Fruit fly (Drosophila melanogaster) whole organism, embryonic: Measurements from ENCODE around the gene CG33124.

Source experiments
- B-H2 ChIP-seq: fragments of 200-800 bp; sonication (Bioruptor generic); optimal IDR thresholded peaks from 2 replicates; lab custom pipeline; 2018; ENCODE audit warnings: missing biosample characterization, mild to moderate bottlenecking, missing genetic modification characterization
- CG10267 ChIP-seq: fragments of 200-800 bp; sonication (Bioruptor generic); optimal IDR thresholded peaks from 2 replicates; lab custom pipeline; 2018; ENCODE audit warnings: missing biosample characterization, mild to moderate bottlenecking, missing genetic modification characterization, moderate library complexity
- CG10274 ChIP-seq: fragments of 200-800 bp; sonication (Bioruptor generic); optimal IDR thresholded peaks from 3 replicates; lab custom pipeline; 2017; ENCODE audit warnings: missing biosample characterization, mild to moderate bottlenecking, missing genetic modification characterization
- CG11696 ChIP-seq: fragments of 200-800 bp; sonication (Bioruptor generic); IDR thresholded peaks from 2 replicates; pipeline ENCODE4 v1.3.6; 2022; ENCODE audit warnings: missing biosample characterization, missing genetic modification characterization
- CG13775 ChIP-seq: fragments of 200-800 bp; sonication (Bioruptor generic); optimal IDR thresholded peaks from 3 replicates; lab custom pipeline; 2017; ENCODE audit warnings: missing biosample characterization, mild to moderate bottlenecking, missing genetic modification characterization
- CG14441 ChIP-seq: fragments of 200-800 bp; sonication (Bioruptor generic); IDR thresholded peaks from 2 replicates; pipeline ENCODE4 v1.3.6; 2022; ENCODE audit warnings: missing biosample characterization, missing genetic modification characterization
- CG15269 ChIP-seq: fragments of 200-800 bp; sonication (Bioruptor generic); optimal IDR thresholded peaks from 2 replicates; lab custom pipeline; 2018; ENCODE audit warnings: missing biosample characterization, mild to moderate bottlenecking, missing genetic modification characterization, moderate library complexity
- CG15696 ChIP-seq: fragments of 200-800 bp; sonication (Bioruptor generic); optimal IDR thresholded peaks from 2 replicates; lab custom pipeline; 2019; ENCODE audit warnings: missing biosample characterization, mild to moderate bottlenecking, missing genetic modification characterization, moderate library complexity
- CG17802 ChIP-seq: fragments of 200-800 bp; sonication (Bioruptor generic); optimal IDR thresholded peaks from 2 replicates; lab custom pipeline; 2018; ENCODE audit warnings: missing biosample characterization, mild to moderate bottlenecking, missing genetic modification characterization, moderate library complexity
- CG17912 ChIP-seq: fragments of 200-800 bp; sonication (Bioruptor generic); optimal IDR thresholded peaks from 2 replicates; lab custom pipeline; 2018; ENCODE audit warnings: missing biosample characterization, mild to moderate bottlenecking, missing genetic modification characterization
- CG18476 ChIP-seq: fragments of 200-800 bp; sonication (Bioruptor generic); optimal IDR thresholded peaks from 2 replicates; lab custom pipeline; 2016; ENCODE audit warnings: missing biosample characterization, mild to moderate bottlenecking, missing genetic modification characterization
- CG18619 ChIP-seq: fragments of 200-800 bp; sonication (Bioruptor generic); optimal IDR thresholded peaks from 3 replicates; lab custom pipeline; 2017; ENCODE audit warnings: missing biosample characterization, mild to moderate bottlenecking, missing genetic modification characterization
- CG2202 ChIP-seq: fragments of 200-800 bp; sonication (Bioruptor generic); optimal IDR thresholded peaks from 2 replicates; lab custom pipeline; 2018; ENCODE audit warnings: missing biosample characterization, mild to moderate bottlenecking, missing genetic modification characterization
- CG2889 ChIP-seq: fragments of 200-800 bp; sonication (Bioruptor generic); IDR thresholded peaks from 3 replicates; pipeline ENCODE4 v1.3.6; 2022; ENCODE audit warnings: missing biosample characterization, missing genetic modification characterization
- CG3163 ChIP-seq: fragments of 200-800 bp; sonication (Bioruptor generic); optimal IDR thresholded peaks from 3 replicates; lab custom pipeline; 2016; ENCODE audit warnings: missing biosample characterization, missing genetic modification characterization
- CG3281 ChIP-seq: fragments of 200-800 bp; sonication (Bioruptor generic); optimal IDR thresholded peaks from 3 replicates; lab custom pipeline; 2017; ENCODE audit warnings: missing biosample characterization, mild to moderate bottlenecking, missing genetic modification characterization
- CG3838 ChIP-seq: fragments of 200-800 bp; sonication (Bioruptor generic); optimal IDR thresholded peaks from 3 replicates; lab custom pipeline; 2016; ENCODE audit warnings: missing biosample characterization, missing genetic modification characterization
- CG4707 ChIP-seq: fragments of 200-800 bp; sonication (Bioruptor generic); optimal IDR thresholded peaks from 2 replicates; lab custom pipeline; 2018; ENCODE audit warnings: missing biosample characterization, mild to moderate bottlenecking, missing genetic modification characterization, moderate library complexity
- CG5180 ChIP-seq: fragments of 200-800 bp; sonication (Bioruptor generic); optimal IDR thresholded peaks from 3 replicates; lab custom pipeline; 2017; ENCODE audit warnings: missing biosample characterization, missing genetic modification characterization, mild to moderate bottlenecking, moderate library complexity, missing genetic modification reagents
- CG7786 ChIP-seq: fragments of 200-800 bp; sonication (Bioruptor generic); optimal IDR thresholded peaks from 2 replicates; lab custom pipeline; 2016; ENCODE audit warnings: missing biosample characterization, missing genetic modification characterization
- CG7839 ChIP-seq: fragments of 200-800 bp; sonication (Bioruptor generic); optimal IDR thresholded peaks from 3 replicates; lab custom pipeline; 2018; ENCODE audit warnings: missing biosample characterization, mild to moderate bottlenecking, missing genetic modification characterization, moderate library complexity
- CrebB ChIP-seq: fragments of 200-800 bp; sonication (Bioruptor generic); optimal IDR thresholded peaks from 3 replicates; lab custom pipeline; 2018; ENCODE audit warnings: missing biosample characterization, mild to moderate bottlenecking, missing genetic modification characterization
- Eip74EF ChIP-seq, 2 experiments: fragments of 200-800 bp in 1 of 2; fragments of >200 bp in 1 of 2; sonication (Bioruptor generic) in 1 of 2; optimal IDR thresholded peaks; 2 replicates each; lab custom pipeline; 2017 to 2019; ENCODE audit warnings: missing biosample characterization in 2 of 2, missing genetic modification characterization in 2 of 2, mild to moderate bottlenecking in 1 of 2, moderate library complexity in 1 of 2
- Lim3 ChIP-seq: fragments of 200-800 bp; sonication (Bioruptor generic); IDR thresholded peaks from 2 replicates; pipeline ENCODE4 v1.3.6; 2022; ENCODE audit warnings: missing biosample characterization, missing genetic modification characterization
- Lpt ChIP-seq: fragments of >200 bp; optimal IDR thresholded peaks from 2 replicates; lab custom pipeline; 2018; ENCODE audit warnings: missing biosample characterization, missing genetic modification characterization
- Mad ChIP-seq: fragments of 200-800 bp; sonication (Bioruptor generic); optimal IDR thresholded peaks from 2 replicates; lab custom pipeline; 2016; ENCODE audit warnings: missing biosample characterization, missing genetic modification characterization
- NK7.1 ChIP-seq: fragments of 200-800 bp; sonication (Bioruptor generic); optimal IDR thresholded peaks from 3 replicates; lab custom pipeline; 2016; ENCODE audit warnings: missing biosample characterization, missing genetic modification characterization
- Sox100B ChIP-seq: fragments of 200-800 bp; sonication (Bioruptor generic); optimal IDR thresholded peaks from 3 replicates; lab custom pipeline; 2018; ENCODE audit warnings: missing biosample characterization, mild to moderate bottlenecking, missing genetic modification characterization
- Xrp1 ChIP-seq: fragments of 200-800 bp; sonication (Bioruptor generic); IDR thresholded peaks from 2 replicates; pipeline ENCODE4 v1.3.6; 2022; ENCODE audit warnings: missing biosample characterization, missing genetic modification characterization
- cas ChIP-seq: fragments of 200-800 bp; sonication (Bioruptor generic); IDR thresholded peaks from 2 replicates; pipeline ENCODE4 v1.3.6; 2022; ENCODE audit warnings: missing biosample characterization, missing genetic modification characterization
- cg ChIP-seq: fragments of 200-800 bp; sonication (Bioruptor generic); optimal IDR thresholded peaks from 3 replicates; lab custom pipeline; 2019; ENCODE audit warnings: missing biosample characterization, mild to moderate bottlenecking, missing genetic modification characterization, moderate library complexity
- cwo ChIP-seq: fragments of 200-800 bp; sonication (Bioruptor generic); optimal IDR thresholded peaks from 3 replicates; lab custom pipeline; 2017; ENCODE audit warnings: missing biosample characterization, missing genetic modification characterization, mild to moderate bottlenecking, moderate library complexity, missing genetic modification reagents
- emc ChIP-seq: fragments of 200-800 bp; sonication (Bioruptor generic); optimal IDR thresholded peaks from 2 replicates; lab custom pipeline; 2016; ENCODE audit warnings: missing biosample characterization, missing genetic modification characterization
- fd3F ChIP-seq: fragments of 200-800 bp; sonication (Bioruptor generic); optimal IDR thresholded peaks from 2 replicates; lab custom pipeline; 2018; ENCODE audit warnings: missing biosample characterization, mild to moderate bottlenecking, missing genetic modification characterization, moderate library complexity
- ftz-f1 ChIP-seq: fragments of 200-800 bp; sonication (Bioruptor generic); optimal IDR thresholded peaks from 2 replicates; lab custom pipeline; 2016; ENCODE audit warnings: missing biosample characterization, missing genetic modification characterization
- hb ChIP-seq: fragments of 200-800 bp; sonication (Bioruptor generic); IDR thresholded peaks from 3 replicates; pipeline ENCODE4 v1.3.6; 2022; ENCODE audit warnings: missing biosample characterization, missing genetic modification characterization; ENCODE audit not compliant: partially characterized antibody
- jumu ChIP-seq: fragments of 200-800 bp; sonication (Bioruptor generic); optimal IDR thresholded peaks from 3 replicates; lab custom pipeline; 2016; ENCODE audit warnings: missing biosample characterization, missing genetic modification characterization
- ken ChIP-seq: fragments of 200-800 bp; sonication (Bioruptor generic); IDR thresholded peaks from 3 replicates; pipeline ENCODE4 v1.3.6; 2022; ENCODE audit warnings: missing biosample characterization, missing genetic modification characterization
- nerfin-1 ChIP-seq: fragments of 200-800 bp; sonication (Bioruptor generic); optimal IDR thresholded peaks from 3 replicates; lab custom pipeline; 2019; ENCODE audit warnings: missing biosample characterization, mild to moderate bottlenecking, missing genetic modification characterization, moderate library complexity
- odd ChIP-seq: fragments of 200-800 bp; sonication (Bioruptor generic); optimal IDR thresholded peaks from 2 replicates; lab custom pipeline; 2017; ENCODE audit warnings: missing biosample characterization, mild to moderate bottlenecking, missing genetic modification characterization
- scrt ChIP-seq: fragments of 200-800 bp; sonication (Bioruptor generic); optimal IDR thresholded peaks from 2 replicates; lab custom pipeline; 2018; ENCODE audit warnings: missing biosample characterization, mild to moderate bottlenecking, missing genetic modification characterization, moderate library complexity
- sd ChIP-seq: fragments of 200-800 bp; sonication (Bioruptor generic); optimal IDR thresholded peaks from 3 replicates; lab custom pipeline; 2018; ENCODE audit warnings: missing biosample characterization, mild to moderate bottlenecking, missing genetic modification characterization, moderate library complexity
- seq ChIP-seq: fragments of 200-800 bp; sonication (Bioruptor generic); IDR thresholded peaks from 2 replicates; pipeline ENCODE4 v1.3.6; 2022; ENCODE audit warnings: missing biosample characterization, missing genetic modification characterization
- sima ChIP-seq: fragments of 200-800 bp; sonication (Bioruptor generic); optimal IDR thresholded peaks from 2 replicates; lab custom pipeline; 2016; ENCODE audit warnings: missing biosample characterization, missing genetic modification characterization
- so ChIP-seq: fragments of 200-800 bp; sonication (Bioruptor generic); IDR thresholded peaks from 3 replicates; pipeline ENCODE4 v1.3.6; 2022; ENCODE audit warnings: missing biosample characterization, missing genetic modification characterization
- sr ChIP-seq: fragments of 200-800 bp; sonication (Bioruptor generic); IDR thresholded peaks from 3 replicates; pipeline ENCODE4 v1.3.6; 2022; ENCODE audit warnings: missing biosample characterization, missing genetic modification characterization
- tap ChIP-seq: fragments of 200-800 bp; optimal IDR thresholded peaks from 3 replicates; lab custom pipeline; 2019; ENCODE audit warnings: missing biosample characterization, mild to moderate bottlenecking, missing genetic modification characterization, moderate library complexity
- tin ChIP-seq: fragments of 200-800 bp; sonication (Bioruptor generic); optimal IDR thresholded peaks from 3 replicates; lab custom pipeline; 2016; ENCODE audit warnings: missing biosample characterization, missing genetic modification characterization
- vfl ChIP-seq: fragments of 200-800 bp; sonication (Bioruptor generic); optimal IDR thresholded peaks from 2 replicates; lab custom pipeline; 2016; ENCODE audit warnings: missing biosample characterization, missing genetic modification characterization

Gene CG33124

dm6 chr2L:2196590-2197474, 12.1 kb downstream of the CG33124 start (continued):
- TF ChIP-seq sd (tag; lab: Kevin White, UChicago) (peak; percentile 97), CG7786 (GFP tag; lab: Kevin White, UChicago) (peak; percentile 27), tap (tag; lab: Kevin White, UChicago) (no peak), CG17802 (tag; lab: Kevin White, UChicago) (no peak), jumu (GFP tag; lab: Kevin White, UChicago) (no peak), CG18476 (GFP tag; lab: Kevin White, UChicago) (peak; percentile 15), CG3163 (GFP tag; lab: Kevin White, UChicago) (peak; percentile 9), CG15696 (tag; lab: Kevin White, UChicago) (peak; percentile 24), B-H2 (peak; percentile 53), CG14441 (GFP tag; lab: Robert Waterston, UW) (no peak), CG11696 (GFP tag; lab: Robert Waterston, UW) (no peak), so (no peak), CG3281 (peak; percentile 72), CG15269 (tag; lab: Kevin White, UChicago) (peak; percentile 64), vfl (peak; percentile 11), CG2889 (GFP tag; lab: Robert Waterston, UW) (no peak), Lpt (GFP tag; lab: Kevin White, UChicago) (peak; percentile 32), hb (GFP tag; lab: Robert Waterston, UW) (no peak), ken (GFP tag; lab: Robert Waterston, UW) (no peak), NK7.1 (no peak), CG2202 (tag; lab: Kevin White, UChicago) (no peak), Eip74EF (GFP tag; optimal IDR thresholded peaks at IDR 0.05; lab: Kevin White, UChicago) (peak in 1 of 2 experiments; percentile 94), sr (no peak), ftz-f1 (GFP tag; lab: Kevin White, UChicago) (peak; percentile 100), odd (peak; percentile 38), sima (GFP tag; lab: Kevin White, UChicago) (no peak), Xrp1 (GFP tag; lab: Robert Waterston, UW) (no peak), tin (peak; percentile 24), Mad (no peak), CG10267 (tag; lab: Kevin White, UChicago) (peak; percentile 23), CG18619 (peak; percentile 60), CG10274 (no peak), cwo (GFP tag; lab: Kevin White, UChicago) (peak; percentile 95), CG5180 (GFP tag; lab: Kevin White, UChicago) (peak; percentile 96), CG17912 (GFP tag; lab: Kevin White, UChicago) (peak; percentile 81), CG4707 (peak; percentile 29), CG7839 (tag; lab: Kevin White, UChicago) (peak; percentile 58), Sox100B (GFP tag; lab: Kevin White, UChicago) (peak; percentile 38), CrebB (tag; lab: Kevin White, UChicago) (peak; percentile 76), seq (GFP tag; lab: Robert Waterston, UW) (no peak), CG3838 (GFP tag; lab: Kevin White, UChicago) (peak; percentile 100), cas (GFP tag; lab: Robert Waterston, UW) (no peak), Lim3 (GFP tag; lab: Robert Waterston, UW) (no peak), CG13775 (GFP tag; lab: Kevin White, UChicago) (peak; percentile 55), nerfin-1 (tag; lab: Kevin White, UChicago) (peak; percentile 40), scrt (GFP tag; lab: Kevin White, UChicago) (peak; percentile 57), fd3F (GFP tag; lab: Kevin White, UChicago) (peak; percentile 9), emc (GFP tag; lab: Kevin White, UChicago) (no peak), cg (GFP tag; lab: Kevin White, UChicago) (peak; percentile 98)
